Fruit fly (Drosophila melanogaster) whole organism: ENCODE results near the gene CTCF.

Experiments used
- CG8478 ChIP-seq: fragments of >200 bp; optimal IDR thresholded peaks from 2 replicates; lab custom pipeline; 2018; ENCODE audit warnings: inconsistent platforms
- Dll ChIP-seq: fragments of >200 bp; optimal IDR thresholded peaks from 2 replicates; lab custom pipeline; 2017
- pan ChIP-seq: fragments of >200 bp; optimal IDR thresholded peaks from 2 replicates; lab custom pipeline; 2017
- psq ChIP-seq: fragments of >200 bp; optimal IDR thresholded peaks from 2 replicates; lab custom pipeline; 2017
- usp ChIP-seq: fragments of >200 bp; optimal IDR thresholded peaks from 2 replicates; lab custom pipeline; 2017; ENCODE audit warnings: missing biosample characterization, missing genetic modification characterization, mixed read lengths

- TF ChIP-seq usp, result no peak
- no peak for TF ChIP-seq pan
- TF ChIP-seq psq (lab: Kevin White, UChicago), result no peak
- no peak for TF ChIP-seq Dll (lab: Kevin White, UChicago)
- no peak for TF ChIP-seq CG8478
Measured at dm6 chr3L:7390442-7390841, 33.9 kb upstream of the CTCF start, which contains the start of gene CG8563.
